Fruit fly (Drosophila melanogaster): ENCODE data around the gene CG10026.

CG10026 gene

dm6 chr2L:19454070-19454751, at the start of gene CG10026:
TSS of gene CG10026 (plus strand) at chr2L:19454256.
- TF ChIP-seq Dfd (GFP tag; optimal IDR thresholded peaks at IDR 0.05) = no peak
- no peak for TF ChIP-seq CG17361 (GFP tag; IDR thresholded peaks at IDR 0.05)
- TF ChIP-seq nom (GFP tag; optimal IDR thresholded peaks at IDR 0.05) = peak; percentile 15
- no peak for TF ChIP-seq so (GFP tag; IDR thresholded peaks at IDR 0.05)
- peak; percentile 23 for TF ChIP-seq sens (GFP tag)
- TF ChIP-seq CG12659 (GFP tag; optimal IDR thresholded peaks at IDR 0.05) = no peak
- no peak for TF ChIP-seq CG31224 (GFP tag; IDR thresholded peaks at IDR 0.05)
- 0 out of 4 replicates have a peak, but pooled peaks have one; percentile 45 for TF ChIP-seq chinmo (GFP tag; IDR thresholded peaks at IDR 0.05; ENCODE audit: partially characterized antibody)
- TF ChIP-seq psq (GFP tag; optimal IDR thresholded peaks at IDR 0.05) = no peak
- peak; percentile 89 for TF ChIP-seq D19A (tag; optimal IDR thresholded peaks at IDR 0.05)
- TF ChIP-seq CG9797 (GFP tag; optimal IDR thresholded peaks at IDR 0.05) = no peak
- no peak for TF ChIP-seq fu2 (GFP tag; optimal IDR thresholded peaks at IDR 0.05)

dm6 chr2L:19404804-19405203, 49.3 kb upstream of the CG10026 start:
- no peak for TF ChIP-seq CG13424 (tag; optimal IDR thresholded peaks at IDR 0.05)
- TF ChIP-seq CG10274 (GFP tag; optimal IDR thresholded peaks at IDR 0.05) = no peak
- TF ChIP-seq CG9727 (GFP tag; optimal IDR thresholded peaks at IDR 0.05) = no peak
- TF ChIP-seq da (GFP tag; optimal IDR thresholded peaks at IDR 0.05) = no peak
- peak; percentile 86 for TF ChIP-seq sr (GFP tag; IDR thresholded peaks at IDR 0.05)
- TF ChIP-seq D19A (tag; optimal IDR thresholded peaks at IDR 0.05) = no peak
- TF ChIP-seq CG8944 (GFP tag; optimal IDR thresholded peaks at IDR 0.05) = no peak
- no peak for TF ChIP-seq CG7987 (GFP tag; optimal IDR thresholded peaks at IDR 0.05)
- no peak for TF ChIP-seq Spps (tag; optimal IDR thresholded peaks at IDR 0.05)
- TF ChIP-seq Atf6 (GFP tag; IDR thresholded peaks at IDR 0.05) = no peak
- no peak for TF ChIP-seq corto (GFP tag; optimal IDR thresholded peaks at IDR 0.05)
- TF ChIP-seq CG12769 (tag; optimal IDR thresholded peaks at IDR 0.05) = peak; percentile 17
- TF ChIP-seq MTF-1 (GFP tag; optimal IDR thresholded peaks at IDR 0.05; ENCODE audit: borderline replicate concordance) = peak; percentile 93
- TF ChIP-seq hkb (optimal IDR thresholded peaks at IDR 0.05) = no peak
- no peak for TF ChIP-seq hkb (GFP tag; IDR thresholded peaks at IDR 0.05)
- no peak for TF ChIP-seq MESR4 (GFP tag; optimal IDR thresholded peaks at IDR 0.05)
- no peak for TF ChIP-seq cas (GFP tag; IDR thresholded peaks at IDR 0.05)
- TF ChIP-seq CG10321 (GFP tag; IDR thresholded peaks at IDR 0.05) = no peak
- no peak for TF ChIP-seq grau (tag; optimal IDR thresholded peaks at IDR 0.05)
- TF ChIP-seq HmgD (GFP tag; optimal IDR thresholded peaks at IDR 0.05) = no peak
- no peak for TF ChIP-seq disco-r (GFP tag; optimal IDR thresholded peaks at IDR 0.05)
- TF ChIP-seq Gsc (GFP tag; IDR thresholded peaks at IDR 0.05) = no peak
- TF ChIP-seq Dp (GFP tag; optimal IDR thresholded peaks at IDR 0.05) = no peak
- no peak for TF ChIP-seq NC2α (GFP tag; optimal IDR thresholded peaks at IDR 0.05)
- no peak for TF ChIP-seq CG17912 (GFP tag; optimal IDR thresholded peaks at IDR 0.05)
- no peak for TF ChIP-seq CG8478 (optimal IDR thresholded peaks at IDR 0.05)
- TF ChIP-seq NFAT (GFP tag; IDR thresholded peaks at IDR 0.05) = no peak
- TF ChIP-seq Ets97D (GFP tag; optimal IDR thresholded peaks at IDR 0.05) = no peak
- no peak for TF ChIP-seq CG3163 (GFP tag; optimal IDR thresholded peaks at IDR 0.05)
- TF ChIP-seq Hr39 (optimal IDR thresholded peaks at IDR 0.05) = no peak
- no peak for TF ChIP-seq Usf (GFP tag; optimal IDR thresholded peaks at IDR 0.05)
- no peak for TF ChIP-seq CG5953 (GFP tag; IDR thresholded peaks at IDR 0.05)
- TF ChIP-seq bcd (GFP tag; optimal IDR thresholded peaks at IDR 0.05) = no peak
- TF ChIP-seq CG1602 (GFP tag; optimal IDR thresholded peaks at IDR 0.05) = no peak
- TF ChIP-seq Oli (tag; optimal IDR thresholded peaks at IDR 0.05) = no peak
- peak; percentile 35 for TF ChIP-seq sd (tag; optimal IDR thresholded peaks at IDR 0.05)
- TF ChIP-seq vvl (GFP tag; IDR thresholded peaks at IDR 0.05) = no peak
- TF ChIP-seq Deaf1 (tag; optimal IDR thresholded peaks at IDR 0.05) = peak; percentile 68
- no peak for TF ChIP-seq CG32532 (GFP tag; IDR thresholded peaks at IDR 0.05)
- TF ChIP-seq CG17568 (GFP tag; optimal IDR thresholded peaks at IDR 0.05) = no peak
